Worm (Caenorhabditis elegans) whole organism, young adult: ENCODE results near the gene ncr-1.

Experiments
- B0019.2 ChIP-seq: fragments of 200-800 bp; sonication (Bioruptor generic); conservative IDR thresholded peaks from 2 replicates; pipeline ENCODE4 v1.3.6; 2022; ENCODE audit warnings: missing genetic modification reagents, missing genetic modification characterization, missing compliant biosample characterization
- F33H1.4 ChIP-seq: fragments of 200-800 bp; sonication (Bioruptor generic); IDR thresholded peaks from 2 replicates; pipeline ENCODE4 v1.3.6; 2022; ENCODE audit warnings: missing genetic modification reagents, missing genetic modification characterization, missing compliant biosample characterization
- F55B11.4 ChIP-seq: sonication (generic microtip); optimal IDR thresholded peaks from 2 replicates; lab custom pipeline; 2016; ENCODE audit warnings: missing compliant biosample characterization, missing genetic modification characterization, borderline replicate concordance; ENCODE audit not compliant: insufficient read depth
- F57A8.1 ChIP-seq: fragments of 200-800 bp; sonication (Bioruptor generic); optimal IDR thresholded peaks from 2 replicates; lab custom pipeline; 2018; ENCODE audit warnings: mild to moderate bottlenecking, missing genetic modification characterization, moderate library complexity, missing compliant biosample characterization
- T07F8.4 ChIP-seq: sonication (generic microtip); optimal IDR thresholded peaks from 2 replicates; lab custom pipeline; 2016; ENCODE audit warnings: mild to moderate bottlenecking, missing genetic modification characterization, moderate library complexity, missing compliant biosample characterization
- T26A5.8 ChIP-seq: sonication (generic microtip); optimal IDR thresholded peaks from 2 replicates; lab custom pipeline; 2016; ENCODE audit warnings: missing genetic modification characterization, missing compliant biosample characterization
- Y53G8AR.9 ChIP-seq: fragments of 200-800 bp; sonication (Bioruptor generic); conservative IDR thresholded peaks from 2 replicates; pipeline ENCODE4 v1.3.6; 2022; ENCODE audit warnings: missing genetic modification reagents, missing genetic modification characterization, missing compliant biosample characterization
- Y67H2A.10 ChIP-seq: fragments of 200-800 bp; sonication (Bioruptor generic); conservative IDR thresholded peaks from 2 replicates; pipeline ENCODE4 v1.3.6; 2022; ENCODE audit warnings: missing genetic modification reagents, missing genetic modification characterization, missing compliant biosample characterization
- Y79H2A.3 ChIP-seq: fragments of 200-800 bp; sonication (Bioruptor generic); conservative IDR thresholded peaks from 2 replicates; pipeline ENCODE4 v1.3.6; 2022; ENCODE audit warnings: missing genetic modification reagents, missing genetic modification characterization, missing compliant biosample characterization
- Y95B8A.8 ChIP-seq: fragments of 200-800 bp; sonication (Bioruptor generic); IDR thresholded peaks from 2 replicates; pipeline ENCODE4 v1.3.6; 2022; ENCODE audit warnings: missing genetic modification reagents, missing genetic modification characterization, missing compliant biosample characterization
- aptf-3 ChIP-seq: fragments of 200-800 bp; sonication (Bioruptor generic); IDR thresholded peaks from 2 replicates; pipeline ENCODE4 v1.3.6; 2022; ENCODE audit warnings: missing genetic modification characterization, missing compliant biosample characterization
- attf-5 ChIP-seq: fragments of 200-800 bp; sonication (Bioruptor generic); optimal IDR thresholded peaks from 2 replicates; lab custom pipeline; 2018; ENCODE audit warnings: mild to moderate bottlenecking, missing genetic modification characterization, missing compliant biosample characterization
- cebp-1 ChIP-seq, 2 experiments: fragments of 200-800 bp in 1 of 2; sonication (Bioruptor generic) in 1 of 2; sonication (generic microtip) in 1 of 2; IDR thresholded peaks in 1 of 2; optimal IDR thresholded peaks in 1 of 2; 2 replicates each; pipeline versions ENCODE4 v1.3.6 to Lab custom; 2017 to 2022; ENCODE audit warnings: missing compliant biosample characterization in 2 of 2, missing genetic modification characterization in 2 of 2, mild to moderate bottlenecking in 1 of 2, missing genetic modification reagents in 1 of 2, moderate library complexity in 1 of 2
- ceh-40 ChIP-seq: fragments of 200-800 bp; sonication (Bioruptor generic); IDR thresholded peaks from 2 replicates; pipeline ENCODE4 v1.3.6; 2022; ENCODE audit warnings: missing genetic modification characterization, missing compliant biosample characterization
- ceh-58 ChIP-seq: fragments of 200-800 bp; sonication (Bioruptor generic); IDR thresholded peaks from 2 replicates; pipeline ENCODE4 v1.3.6; 2022; ENCODE audit warnings: missing genetic modification characterization, missing compliant biosample characterization
- ceh-91 ChIP-seq: fragments of 200-800 bp; sonication (Bioruptor generic); IDR thresholded peaks from 2 replicates; pipeline ENCODE4 v1.3.6; 2022; ENCODE audit warnings: missing genetic modification reagents, missing genetic modification characterization, missing compliant biosample characterization
- die-1 ChIP-seq: sonication (generic microtip); optimal IDR thresholded peaks from 2 replicates; lab custom pipeline; 2016; ENCODE audit warnings: missing genotype, mild to moderate bottlenecking, missing genetic modification characterization, missing compliant biosample characterization
- dox-1 ChIP-seq: fragments of 200-800 bp; sonication (Bioruptor generic); IDR thresholded peaks from 2 replicates; pipeline ENCODE4 v1.3.6; 2022; ENCODE audit warnings: missing genetic modification reagents, missing genetic modification characterization, missing compliant biosample characterization
- dpl-1 ChIP-seq: fragments of 150-350 bp; optimal IDR thresholded peaks from 2 replicates; lab custom pipeline; 2014; ENCODE audit warnings: missing biosample characterization, missing genetic modification reagents, missing genetic modification characterization
- egrh-3 ChIP-seq: fragments of 200-800 bp; sonication (Bioruptor generic); IDR thresholded peaks from 2 replicates; pipeline ENCODE4 v1.3.6; 2022; ENCODE audit warnings: missing genetic modification reagents, missing genetic modification characterization, missing compliant biosample characterization
- lin-35 ChIP-seq, 3 experiments: fragments of 150-350 bp in 2 of 3; sonication (generic microtip) in 1 of 3; optimal IDR thresholded peaks; 2 replicates each; lab custom pipeline; 2014 to 2018; ENCODE audit warnings: missing biosample characterization in 3 of 3, missing genetic modification characterization in 3 of 3, missing genetic modification reagents in 3 of 3
- lsy-27 ChIP-seq: sonication (generic microtip); optimal IDR thresholded peaks from 2 replicates; lab custom pipeline; 2017; ENCODE audit warnings: missing genetic modification characterization, mild to moderate bottlenecking, missing compliant biosample characterization, antibody characterized with exemption, missing genotype, borderline replicate concordance; ENCODE audit not compliant: insufficient read depth
- madf-10 ChIP-seq: sonication (generic microtip); optimal IDR thresholded peaks from 2 replicates; lab custom pipeline; 2016; ENCODE audit warnings: mild to moderate bottlenecking, missing genetic modification characterization, missing compliant biosample characterization
- mcd-1 ChIP-seq: fragments of 200-800 bp; sonication (Bioruptor generic); IDR thresholded peaks from 2 replicates; pipeline ENCODE4 v1.3.6; 2022; ENCODE audit warnings: missing genetic modification reagents, missing genetic modification characterization, missing compliant biosample characterization
- nfya-2 ChIP-seq: fragments of 200-800 bp; sonication (Bioruptor generic); IDR thresholded peaks from 2 replicates; pipeline ENCODE4 v1.3.6; 2022; ENCODE audit warnings: missing genetic modification reagents, missing genetic modification characterization, missing compliant biosample characterization
- nhr-120 ChIP-seq: fragments of 200-800 bp; sonication (Bioruptor generic); IDR thresholded peaks from 2 replicates; pipeline ENCODE4 v1.3.6; 2022; ENCODE audit warnings: missing genetic modification characterization, missing compliant biosample characterization
- nhr-90 ChIP-seq: sonication (generic microtip); optimal IDR thresholded peaks from 2 replicates; lab custom pipeline; 2016; ENCODE audit warnings: missing genotype, mild to moderate bottlenecking, missing genetic modification characterization, missing compliant biosample characterization
- pha-4 ChIP-seq: fragments of 150-350 bp; sonication (generic microtip); optimal IDR thresholded peaks from 2 replicates; lab custom pipeline; 2014; ENCODE audit warnings: missing biosample characterization, missing genetic modification reagents, missing genetic modification characterization
- snpc-1.1 ChIP-seq: sonication (generic microtip); optimal IDR thresholded peaks from 2 replicates; lab custom pipeline; 2017; ENCODE audit warnings: missing genetic modification characterization, mild to moderate bottlenecking, missing compliant biosample characterization, antibody characterized with exemption, moderate library complexity, missing genotype, missing genetic modification reagents; ENCODE audit not compliant: insufficient read depth
- somi-1 ChIP-seq: fragments of 200-800 bp; sonication (Bioruptor generic); optimal IDR thresholded peaks from 2 replicates; lab custom pipeline; 2018; ENCODE audit warnings: mild to moderate bottlenecking, missing genetic modification characterization, missing compliant biosample characterization
- tlf-1 ChIP-seq: fragments of 200-800 bp; sonication (Bioruptor generic); optimal IDR thresholded peaks from 2 replicates; lab custom pipeline; 2018; ENCODE audit warnings: mild to moderate bottlenecking, missing genetic modification characterization, missing compliant biosample characterization
- unc-130 ChIP-seq: sonication (generic microtip); optimal IDR thresholded peaks from 2 replicates; lab custom pipeline; 2016; ENCODE audit warnings: missing genetic modification reagents, missing genetic modification characterization, missing compliant biosample characterization
- zfh-2 ChIP-seq: fragments of 200-800 bp; sonication (Bioruptor generic); conservative IDR thresholded peaks from 2 replicates; pipeline ENCODE4 v1.3.6; 2022; ENCODE audit warnings: missing genetic modification reagents, missing genetic modification characterization, missing compliant biosample characterization
- zim-3 ChIP-seq: sonication (generic microtip); optimal IDR thresholded peaks from 2 replicates; lab custom pipeline; 2017; ENCODE audit warnings: mild to moderate bottlenecking, missing genetic modification characterization, moderate library complexity, missing compliant biosample characterization
- ztf-18 ChIP-seq: sonication (generic microtip); optimal IDR thresholded peaks from 2 replicates; lab custom pipeline; 2016; ENCODE audit warnings: missing genotype, mild to moderate bottlenecking, missing genetic modification characterization, missing compliant biosample characterization
- ztf-3 ChIP-seq: fragments of 200-800 bp; sonication (Bioruptor generic); optimal IDR thresholded peaks from 2 replicates; lab custom pipeline; 2018; ENCODE audit warnings: mild to moderate bottlenecking, missing genetic modification characterization, missing compliant biosample characterization

The ncr-1 gene

DNA sequence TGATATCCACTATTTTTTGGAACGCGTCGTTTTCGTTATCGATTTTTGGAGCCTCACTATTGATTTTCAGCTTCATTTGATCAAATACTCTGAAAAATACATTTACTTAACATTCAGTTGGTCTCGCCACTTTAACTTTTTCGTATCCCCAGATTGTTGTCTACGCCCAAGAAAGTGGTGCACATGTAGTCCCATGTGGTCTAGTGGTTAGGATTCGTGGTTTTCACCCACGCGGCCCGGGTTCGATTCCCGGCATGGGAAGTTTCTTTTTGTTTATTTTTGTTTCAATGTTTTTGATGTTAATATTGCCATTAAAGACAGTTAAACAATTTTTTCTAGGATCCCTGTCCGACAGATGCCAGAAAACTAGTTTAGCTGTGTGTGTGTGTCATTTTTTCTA, 44.6 kb downstream of the ncr-1 start (continued):
- TF ChIP-seq lin-35 (GFP tag; optimal IDR thresholded peaks at IDR 0.05; lab: Kevin White, UChicago) = peak in 1 of 3 experiments; percentile 71
- TF ChIP-seq madf-10 (tag; lab: Kevin White, UChicago) = peak; percentile 50
- TF ChIP-seq F55B11.4 = no peak
- peak; percentile 75 for TF ChIP-seq dox-1 (GFP tag; lab: Robert Waterston, UW)
- no peak for TF ChIP-seq pha-4 (tag; lab: Kevin White, UChicago)
- TF ChIP-seq T26A5.8 (tag; lab: Kevin White, UChicago) = peak; percentile 53
- peak; percentile 25 for TF ChIP-seq somi-1 (GFP tag; lab: Kevin White, UChicago)
- peak; percentile 93 for TF ChIP-seq die-1 (tag; lab: Kevin White, UChicago)
- TF ChIP-seq Y53G8AR.9 (GFP tag; lab: Robert Waterston, UW) = no peak
- TF ChIP-seq ceh-91 (GFP tag; lab: Robert Waterston, UW) = 0 out of 2 replicates have a peak, but pooled peaks have one; percentile 15
- TF ChIP-seq egrh-3 (GFP tag; lab: Robert Waterston, UW) = no peak
- TF ChIP-seq dpl-1 (GFP tag; lab: Kevin White, UChicago) = no peak
- no peak for TF ChIP-seq unc-130 (GFP tag; lab: Kevin White, UChicago)
- no peak for TF ChIP-seq nhr-120 (GFP tag; lab: Robert Waterston, UW)
- TF ChIP-seq Y67H2A.10 (GFP tag; lab: Robert Waterston, UW) = no peak
- TF ChIP-seq tlf-1 (GFP tag; lab: Kevin White, UChicago) = no peak
- peak; percentile 21 for TF ChIP-seq T07F8.4
- TF ChIP-seq zfh-2 (GFP tag; lab: Robert Waterston, UW) = no peak
- peak; percentile 7 for TF ChIP-seq attf-5 (GFP tag; lab: Kevin White, UChicago)
- peak; percentile 48 for TF ChIP-seq mcd-1 (GFP tag; lab: Robert Waterston, UW)
- peak; percentile 67 for TF ChIP-seq nhr-90 (tag; lab: Kevin White, UChicago)
- peak; percentile 62 for TF ChIP-seq zim-3 (tag; lab: Kevin White, UChicago)
- no peak for TF ChIP-seq B0019.2
- 0 out of 2 replicates have a peak, but pooled peaks have one; percentile 35 for TF ChIP-seq Y79H2A.3
- peak; percentile 52; the same call in 1 of the 2 replicates for TF ChIP-seq Y95B8A.8 (GFP tag; lab: Robert Waterston, UW)
- TF ChIP-seq ceh-58 (GFP tag; lab: Robert Waterston, UW) = no peak
- TF ChIP-seq nfya-2 = no peak
- TF ChIP-seq ztf-18 (tag; lab: Kevin White, UChicago) = peak; percentile 48
- no peak for TF ChIP-seq cebp-1 (GFP tag; IDR thresholded peaks at IDR 0.05; lab: Robert Waterston, UW)
- TF ChIP-seq cebp-1 (tag; optimal IDR thresholded peaks at IDR 0.05; lab: Kevin White, UChicago) = peak; percentile 62
- peak; percentile 77 for TF ChIP-seq snpc-1.1 (tag; lab: Kevin White, UChicago)
- TF ChIP-seq ceh-40 = peak; percentile 84; the same call in 1 of the 2 replicates
- peak; percentile 25 for TF ChIP-seq ztf-3
- TF ChIP-seq F33H1.4 (GFP tag; lab: Robert Waterston, UW) = no peak
- TF ChIP-seq, all 124 proteins: peak for 63

DNA sequence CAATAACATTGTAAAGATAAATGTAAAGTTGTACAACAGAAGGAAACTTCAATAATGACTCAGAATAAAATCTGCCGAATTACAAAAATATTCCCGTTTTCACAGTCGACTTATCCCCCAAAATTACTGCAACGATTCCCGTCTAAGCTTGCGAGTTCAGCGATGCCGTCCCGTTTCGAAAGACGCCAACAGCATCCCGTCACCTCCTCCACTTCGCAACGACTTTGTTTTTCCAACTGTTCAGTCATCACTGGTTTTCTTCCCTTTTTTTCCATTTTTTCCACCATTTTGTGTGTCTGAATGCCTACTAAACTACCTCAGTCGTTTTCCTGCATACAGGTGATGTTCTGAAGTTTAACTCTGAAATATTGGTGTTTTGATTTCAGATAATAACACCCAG, 48.0 kb downstream of the ncr-1 start, which contains the start of gene F15A8.1:
F15A8.1 (plus strand) TSS at position 301 of the 400 bp plus-strand sequence.
- TF ChIP-seq Y79H2A.3 = no peak

DNA sequence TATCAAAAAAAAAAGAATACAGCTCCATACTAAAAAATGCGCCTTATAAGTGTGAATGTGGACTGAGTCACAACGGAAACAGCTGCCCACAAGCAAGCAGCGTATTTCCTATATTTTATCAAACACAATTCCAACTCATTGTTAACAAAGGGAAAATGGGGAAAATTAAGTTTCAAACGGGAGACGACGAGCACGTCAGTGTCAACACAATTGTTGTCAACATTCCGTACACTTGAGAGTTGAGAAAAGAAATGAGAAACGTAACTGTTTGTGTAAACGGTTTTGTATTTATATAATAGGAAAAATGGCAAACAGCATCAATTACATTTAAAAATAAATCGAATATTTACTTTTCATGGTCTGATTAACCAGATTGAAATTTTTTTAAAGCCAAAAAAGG, 49.0 kb downstream of the ncr-1 start:
- TF ChIP-seq lsy-27 (tag; lab: Kevin White, UChicago) = no peak
- TF ChIP-seq aptf-3 (GFP tag; lab: Robert Waterston, UW) = no peak
- TF ChIP-seq F57A8.1 (GFP tag; lab: Kevin White, UChicago) = no peak
